Worm (Caenorhabditis elegans): ENCODE measurements around the gene W03A5.2.

DNA sequence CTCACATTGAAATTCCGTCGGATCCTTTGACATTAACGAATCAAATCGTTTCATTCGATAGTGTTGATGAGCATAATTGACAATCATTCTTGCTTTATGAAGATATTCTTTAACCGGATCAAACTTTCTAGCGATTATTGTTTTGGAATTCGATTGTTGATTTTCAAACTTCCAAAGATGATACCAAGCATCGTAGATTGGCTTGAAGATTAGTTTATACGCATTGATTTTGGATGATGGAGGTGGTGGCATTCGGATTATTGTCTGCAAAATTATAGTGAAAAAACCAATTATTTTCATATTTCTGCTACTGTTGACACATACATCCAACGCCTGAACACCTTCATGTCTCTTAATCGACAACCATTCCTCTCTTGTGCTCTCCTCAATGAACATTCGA, 17.7 kb upstream of the W03A5.2 start:
- TF ChIP-seq ref-1 (GFP tag; conservative IDR thresholded peaks at IDR 0.05), result no peak
- no peak for TF ChIP-seq flt-1 (GFP tag; IDR thresholded peaks at IDR 0.05)
- TF ChIP-seq tab-1 (GFP tag; IDR thresholded peaks at IDR 0.05), result no peak

Measured in whole organism, midembryonic.